Fruit fly (Drosophila melanogaster) whole organism, embryonic: ENCODE measurements around the gene CG5641.

ENCODE experiments used
- Awh ChIP-seq: fragments of 200-800 bp; sonication (Bioruptor generic); IDR thresholded peaks from 2 replicates; pipeline ENCODE4, ENCODE4 v1.3.6; 2022; ENCODE audit warnings: missing biosample characterization, missing genetic modification characterization
- CG10366 ChIP-seq: fragments of 200-800 bp; sonication (Bioruptor generic); IDR thresholded peaks from 2 replicates; pipeline ENCODE4 v1.3.6; 2022; ENCODE audit warnings: missing biosample characterization, missing genetic modification characterization
- CG12391 ChIP-seq: fragments of 200-800 bp; sonication (Bioruptor generic); optimal IDR thresholded peaks from 3 replicates; lab custom pipeline; 2018; ENCODE audit warnings: missing biosample characterization, mild to moderate bottlenecking, missing genetic modification characterization, moderate library complexity
- CG13123 ChIP-seq: fragments of 200-800 bp; sonication (Bioruptor generic); optimal IDR thresholded peaks from 2 replicates; lab custom pipeline; 2016; ENCODE audit warnings: missing biosample characterization, missing genetic modification characterization
- CG15696 ChIP-seq: fragments of 200-800 bp; sonication (Bioruptor generic); optimal IDR thresholded peaks from 2 replicates; lab custom pipeline; 2019; ENCODE audit warnings: missing biosample characterization, mild to moderate bottlenecking, missing genetic modification characterization, moderate library complexity
- CG1602 ChIP-seq: fragments of 200-800 bp; sonication (Bioruptor generic); optimal IDR thresholded peaks from 3 replicates; lab custom pipeline; 2016; ENCODE audit warnings: missing biosample characterization, missing genetic modification characterization
- CG17359 ChIP-seq: fragments of 200-800 bp; sonication (Bioruptor generic); optimal IDR thresholded peaks from 3 replicates; lab custom pipeline; 2018; ENCODE audit warnings: missing biosample characterization, mild to moderate bottlenecking, missing genetic modification characterization, moderate library complexity
- CG17612 ChIP-seq: fragments of 200-800 bp; sonication (Bioruptor generic); IDR thresholded peaks from 2 replicates; pipeline ENCODE4 v1.3.6; 2022; ENCODE audit warnings: missing biosample characterization, missing genetic modification characterization
- CG18619 ChIP-seq: fragments of 200-800 bp; sonication (Bioruptor generic); optimal IDR thresholded peaks from 3 replicates; lab custom pipeline; 2017; ENCODE audit warnings: missing biosample characterization, mild to moderate bottlenecking, missing genetic modification characterization
- CG2712 ChIP-seq: fragments of 200-800 bp; optimal IDR thresholded peaks from 3 replicates; lab custom pipeline; 2019; ENCODE audit warnings: missing biosample characterization, mild to moderate bottlenecking, missing genetic modification characterization, moderate library complexity
- CG6683 ChIP-seq: fragments of 200-800 bp; sonication (Bioruptor generic); optimal IDR thresholded peaks from 2 replicates; lab custom pipeline; 2017; ENCODE audit warnings: missing biosample characterization, mild to moderate bottlenecking, missing genetic modification characterization, missing genetic modification reagents
- CG8290 ChIP-seq, 3 experiments: fragments of 200-800 bp; sonication (Bioruptor generic); optimal IDR thresholded peaks; 2 replicates each; lab custom pipeline; 2016 to 2019; ENCODE audit warnings: missing biosample characterization in 3 of 3, missing genetic modification characterization in 3 of 3, mild to moderate bottlenecking in 2 of 3, moderate library complexity in 1 of 3
- CG8359 ChIP-seq: fragments of 200-800 bp; sonication (Bioruptor generic); optimal IDR thresholded peaks from 2 replicates; lab custom pipeline; 2017; ENCODE audit warnings: missing biosample characterization, mild to moderate bottlenecking, missing genetic modification characterization, borderline replicate concordance
- CG8388 ChIP-seq: fragments of 200-800 bp; sonication (Bioruptor generic); optimal IDR thresholded peaks from 2 replicates; lab custom pipeline; 2019; ENCODE audit warnings: missing biosample characterization, mild to moderate bottlenecking, missing genetic modification characterization, moderate library complexity
- CG8924 ChIP-seq: fragments of 200-800 bp; optimal IDR thresholded peaks from 3 replicates; lab custom pipeline; 2019; ENCODE audit warnings: missing biosample characterization, mild to moderate bottlenecking, missing genetic modification characterization, moderate library complexity
- CG9215 ChIP-seq: fragments of 200-800 bp; sonication (Bioruptor generic); IDR thresholded peaks from 2 replicates; pipeline ENCODE4 v1.3.6; 2022; ENCODE audit warnings: missing biosample characterization, missing genetic modification characterization
- Chrac-16 ChIP-seq: fragments of 200-800 bp; sonication (Bioruptor generic); optimal IDR thresholded peaks from 3 replicates; lab custom pipeline; 2016; ENCODE audit warnings: missing biosample characterization, missing genetic modification characterization
- D19A ChIP-seq: fragments of 200-800 bp; optimal IDR thresholded peaks from 3 replicates; lab custom pipeline; 2019; ENCODE audit warnings: missing biosample characterization, mild to moderate bottlenecking, missing genetic modification characterization, moderate library complexity
- D19B ChIP-seq: fragments of 200-800 bp; sonication (Bioruptor generic); optimal IDR thresholded peaks from 2 replicates; lab custom pipeline; 2017; ENCODE audit warnings: missing biosample characterization, mild to moderate bottlenecking, missing genetic modification characterization
- Elba2 ChIP-seq: fragments of 200-800 bp; sonication (Bioruptor generic); optimal IDR thresholded peaks from 3 replicates; lab custom pipeline; 2016; ENCODE audit warnings: missing biosample characterization, missing genetic modification characterization
- HmgZ ChIP-seq: fragments of 200-800 bp; sonication (Bioruptor generic); optimal IDR thresholded peaks from 2 replicates; lab custom pipeline; 2018; ENCODE audit warnings: missing biosample characterization, mild to moderate bottlenecking, missing genetic modification characterization
- Hr3 ChIP-seq: fragments of 200-800 bp; sonication (Bioruptor generic); optimal IDR thresholded peaks from 3 replicates; lab custom pipeline; 2016; ENCODE audit warnings: missing biosample characterization, missing genetic modification characterization
- Optix ChIP-seq: fragments of 200-800 bp; sonication (Bioruptor generic); IDR thresholded peaks from 3 replicates; pipeline ENCODE4 v1.3.6; 2022; ENCODE audit warnings: missing biosample characterization, missing genetic modification characterization
- Rfx ChIP-seq: fragments of 200-800 bp; sonication (Bioruptor generic); IDR thresholded peaks from 2 replicates; pipeline ENCODE4 v1.3.6; 2022; ENCODE audit warnings: missing biosample characterization, missing genetic modification characterization
- Stat92E ChIP-seq, 3 experiments: fragments of >200 bp in 2 of 3; fragments of 200-800 bp in 1 of 3; sonication (Bioruptor generic) in 1 of 3; optimal IDR thresholded peaks; 2 replicates each; lab custom pipeline; 2017 to 2019; ENCODE audit warnings: missing biosample characterization in 3 of 3, missing genetic modification characterization in 3 of 3, mild to moderate bottlenecking in 1 of 3, moderate library complexity in 1 of 3
- TFAM ChIP-seq: fragments of 200-800 bp; sonication (Bioruptor generic); optimal IDR thresholded peaks from 2 replicates; lab custom pipeline; 2017; ENCODE audit warnings: missing biosample characterization, missing genetic modification characterization, inconsistent platforms
- Taf1 ChIP-seq: fragments of 200-800 bp; sonication (Bioruptor generic); IDR thresholded peaks from 2 replicates; pipeline ENCODE4 v1.3.6; 2022; ENCODE audit warnings: missing biosample characterization, missing genetic modification characterization
- ab ChIP-seq: fragments of 200-800 bp; sonication (Bioruptor generic); optimal IDR thresholded peaks from 2 replicates; lab custom pipeline; 2016; ENCODE audit warnings: missing biosample characterization, missing genetic modification characterization
- br ChIP-seq: fragments of >200 bp; optimal IDR thresholded peaks from 2 replicates; lab custom pipeline; 2017
- cato ChIP-seq: fragments of 200-800 bp; sonication (Bioruptor generic); optimal IDR thresholded peaks from 2 replicates; lab custom pipeline; 2016; ENCODE audit warnings: missing biosample characterization, missing genetic modification characterization, borderline replicate concordance
- chm ChIP-seq: fragments of 200-800 bp; sonication (Bioruptor generic); IDR thresholded peaks from 2 replicates; pipeline ENCODE4 v1.3.6; 2022; ENCODE audit warnings: missing biosample characterization, missing genetic modification characterization
- dati ChIP-seq: fragments of 200-800 bp; sonication (Bioruptor generic); IDR thresholded peaks from 2 replicates; pipeline ENCODE4 v1.3.6; 2022; ENCODE audit warnings: missing biosample characterization, missing genetic modification characterization
- dmrt11E ChIP-seq: fragments of 200-800 bp; sonication (Bioruptor generic); optimal IDR thresholded peaks from 3 replicates; lab custom pipeline; 2018; ENCODE audit warnings: missing biosample characterization, mild to moderate bottlenecking, missing genetic modification characterization, moderate library complexity
- dpn ChIP-seq, 2 experiments: fragments of 200-800 bp; sonication (Bioruptor generic); optimal IDR thresholded peaks; 3 replicates each; lab custom pipeline; 2016; ENCODE audit warnings: missing biosample characterization in 2 of 2, missing genetic modification characterization in 2 of 2
- fru ChIP-seq: fragments of >200 bp; optimal IDR thresholded peaks from 2 replicates; lab custom pipeline; 2017
- gfzf ChIP-seq: fragments of 200-800 bp; sonication (Bioruptor generic); optimal IDR thresholded peaks from 2 replicates; lab custom pipeline; 2016; ENCODE audit warnings: missing biosample characterization, mild to moderate bottlenecking, missing genetic modification characterization, moderate library complexity
- jigr1 ChIP-seq: fragments of 200-800 bp; sonication (Bioruptor generic); IDR thresholded peaks from 3 replicates; pipeline ENCODE4 v1.3.6; 2022; ENCODE audit warnings: missing biosample characterization, missing genetic modification characterization
- jing ChIP-seq: fragments of 200-800 bp; sonication (Bioruptor generic); optimal IDR thresholded peaks from 2 replicates; lab custom pipeline; 2018; ENCODE audit warnings: missing biosample characterization, mild to moderate bottlenecking, missing genetic modification characterization
- lmd ChIP-seq: fragments of 200-800 bp; sonication (Bioruptor generic); IDR thresholded peaks from 2 replicates; pipeline ENCODE4 v1.3.6; 2022; ENCODE audit warnings: missing biosample characterization, missing genetic modification characterization
- maf-S ChIP-seq: fragments of 200-800 bp; sonication (Bioruptor generic); optimal IDR thresholded peaks from 2 replicates; lab custom pipeline; 2016; ENCODE audit warnings: missing biosample characterization, missing genetic modification characterization
- nerfin-1 ChIP-seq: fragments of 200-800 bp; sonication (Bioruptor generic); optimal IDR thresholded peaks from 3 replicates; lab custom pipeline; 2019; ENCODE audit warnings: missing biosample characterization, mild to moderate bottlenecking, missing genetic modification characterization, moderate library complexity
- nom ChIP-seq: fragments of 200-800 bp; sonication (Bioruptor generic); optimal IDR thresholded peaks from 2 replicates; lab custom pipeline; 2017; ENCODE audit warnings: missing biosample characterization, missing genetic modification characterization, mild to moderate bottlenecking, moderate library complexity, missing genetic modification reagents
- odd ChIP-seq: fragments of 200-800 bp; sonication (Bioruptor generic); optimal IDR thresholded peaks from 2 replicates; lab custom pipeline; 2017; ENCODE audit warnings: missing biosample characterization, mild to moderate bottlenecking, missing genetic modification characterization
- org-1 ChIP-seq: fragments of 200-800 bp; sonication (Bioruptor generic); optimal IDR thresholded peaks from 2 replicates; lab custom pipeline; 2017; ENCODE audit warnings: missing biosample characterization, missing genetic modification characterization
- prd ChIP-seq, 3 experiments: fragments of >200 bp in 2 of 3; fragments of 200-800 bp in 1 of 3; sonication (Bioruptor generic) in 1 of 3; optimal IDR thresholded peaks in 2 of 3; IDR thresholded peaks in 1 of 3; 2 replicates in 2 of 3; 3 replicates in 1 of 3; pipeline versions ENCODE4 v1.3.6 to Lab custom; 2017 to 2022; ENCODE audit warnings: missing biosample characterization in 1 of 3, missing genetic modification characterization in 1 of 3
- pum ChIP-seq: fragments of 200-800 bp; sonication (Bioruptor generic); optimal IDR thresholded peaks from 2 replicates; lab custom pipeline; 2016; ENCODE audit warnings: missing biosample characterization, missing genetic modification characterization
- pzg ChIP-seq: fragments of 200-800 bp; sonication (Bioruptor generic); optimal IDR thresholded peaks from 3 replicates; lab custom pipeline; 2018; ENCODE audit warnings: missing biosample characterization, mild to moderate bottlenecking, missing genetic modification characterization, moderate library complexity
- ro ChIP-seq: fragments of 200-800 bp; sonication (Bioruptor generic); IDR thresholded peaks from 2 replicates; pipeline ENCODE4 v1.3.6; 2022; ENCODE audit warnings: missing biosample characterization, missing genetic modification characterization
- tap ChIP-seq: fragments of 200-800 bp; optimal IDR thresholded peaks from 3 replicates; lab custom pipeline; 2019; ENCODE audit warnings: missing biosample characterization, mild to moderate bottlenecking, missing genetic modification characterization, moderate library complexity
- unc-4 ChIP-seq: fragments of 200-800 bp; sonication (Bioruptor generic); IDR thresholded peaks from 2 replicates; pipeline ENCODE4 v1.3.6; 2022; ENCODE audit warnings: missing biosample characterization, missing genetic modification characterization; ENCODE audit not compliant: partially characterized antibody

CG5641 gene

dm6 chr3R:12433764-12434163 lies 4.7 kb upstream of the CG5641 start, which contains the start of the genes Aos1 and Srlp (continued):
- TF ChIP-seq CG8290 (GFP tag; optimal IDR thresholded peaks at IDR 0.05; lab: Kevin White, UChicago) (peak; percentile 19), CG8290 (tag; optimal IDR thresholded peaks at IDR 0.05; lab: Kevin White, UChicago) (no peak), HmgZ (tag; lab: Kevin White, UChicago) (peak; percentile 51), CG9215 (GFP tag; lab: Robert Waterston, UW) (peak; percentile 58), dati (GFP tag; lab: Robert Waterston, UW) (no peak), Stat92E (GFP tag; optimal IDR thresholded peaks at IDR 0.05; lab: Kevin White, UChicago) (no peak), fru (no peak), D19A (tag; lab: Kevin White, UChicago) (peak; percentile 52), dpn (GFP tag; optimal IDR thresholded peaks at IDR 0.05; lab: Kevin White, UChicago) (peak in 1 of 2 experiments; percentile 45), D19B (GFP tag; lab: Kevin White, UChicago) (no peak), odd (GFP tag; lab: Kevin White, UChicago) (no peak), tap (tag; lab: Kevin White, UChicago) (no peak), CG15696 (peak; percentile 62), jing (GFP tag; lab: Kevin White, UChicago) (no peak), TFAM (GFP tag; lab: Kevin White, UChicago) (no peak), CG8924 (tag; lab: Kevin White, UChicago) (peak; percentile 75), CG8359 (no peak), nerfin-1 (tag; lab: Kevin White, UChicago) (peak; percentile 59), prd (optimal IDR thresholded peaks at IDR 0.05; lab: Kevin White, UChicago) (no peak), prd (GFP tag; IDR thresholded peaks at IDR 0.05; lab: Robert Waterston, UW) (peak; percentile 55; the same call in 2 of the 3 replicates), CG13123 (GFP tag; lab: Kevin White, UChicago) (peak; percentile 19), CG10366 (GFP tag; lab: Robert Waterston, UW) (no peak), Chrac-16 (GFP tag; lab: Kevin White, UChicago) (peak; percentile 38), cato (no peak), CG17359 (tag; lab: Kevin White, UChicago) (peak; percentile 35), CG1602 (peak; percentile 3), br (no peak), jigr1 (GFP tag; lab: Robert Waterston, UW) (no peak), Rfx (GFP tag; lab: Robert Waterston, UW) (0 out of 2 replicates have a peak, but pooled peaks have one; percentile 36), ro (GFP tag; lab: Robert Waterston, UW) (no peak), CG8388 (GFP tag; lab: Kevin White, UChicago) (peak; percentile 44), pzg (GFP tag; lab: Kevin White, UChicago) (peak; percentile 57), Hr3 (peak; percentile 66), ab (GFP tag; lab: Kevin White, UChicago) (no peak), pum (GFP tag; lab: Kevin White, UChicago) (no peak), org-1 (GFP tag; lab: Kevin White, UChicago) (no peak), Taf1 (GFP tag; lab: Robert Waterston, UW) (no peak), CG2712 (peak; percentile 76), chm (GFP tag; lab: Robert Waterston, UW) (no peak), CG17612 (GFP tag; lab: Robert Waterston, UW) (no peak), dmrt11E (tag; lab: Kevin White, UChicago) (peak; percentile 51), CG12391 (tag; lab: Kevin White, UChicago) (peak; percentile 81), CG18619 (peak; percentile 26), Elba2 (GFP tag; lab: Kevin White, UChicago) (peak; percentile 37), gfzf (peak; percentile 74), nom (GFP tag; lab: Kevin White, UChicago) (peak; percentile 43), lmd (peak; percentile 37; the same call in 1 of the 2 replicates), unc-4 (GFP tag; lab: Robert Waterston, UW) (peak; percentile 43; the same call in 1 of the 2 replicates), CG6683 (GFP tag; lab: Kevin White, UChicago) (peak; percentile 3), Awh (GFP tag; lab: Robert Waterston, UW) (no peak), maf-S (GFP tag; lab: Kevin White, UChicago) (no peak), Optix (no peak)
